Fruit fly (Drosophila melanogaster) whole organism, embryonic: ENCODE results near the gene slpr.

Source experiments
- Ada2b ChIP-seq: fragments of 200-800 bp; sonication (Bioruptor generic); IDR thresholded peaks from 2 replicates; pipeline ENCODE4 v1.3.6; 2022; ENCODE audit warnings: missing biosample characterization, missing genetic modification characterization
- Aef1 ChIP-seq: fragments of 200-800 bp; sonication (Bioruptor generic); IDR thresholded peaks from 3 replicates; pipeline ENCODE4 v1.3.6; 2022; ENCODE audit warnings: missing biosample characterization, missing genetic modification characterization
- Atf-2 ChIP-seq: fragments of 200-800 bp; sonication (Bioruptor generic); optimal IDR thresholded peaks from 2 replicates; lab custom pipeline; 2016; ENCODE audit warnings: missing biosample characterization, missing genetic modification characterization
- B-H1 ChIP-seq: fragments of 200-800 bp; sonication (Bioruptor generic); IDR thresholded peaks from 3 replicates; pipeline ENCODE4 v1.3.6; 2022; ENCODE audit warnings: missing biosample characterization, missing genetic modification characterization
- CG10274 ChIP-seq: fragments of 200-800 bp; sonication (Bioruptor generic); optimal IDR thresholded peaks from 3 replicates; lab custom pipeline; 2017; ENCODE audit warnings: missing biosample characterization, mild to moderate bottlenecking, missing genetic modification characterization
- CG10654 ChIP-seq: fragments of 200-800 bp; sonication (Bioruptor generic); optimal IDR thresholded peaks from 2 replicates; lab custom pipeline; 2016; ENCODE audit warnings: missing biosample characterization, missing genetic modification characterization
- CG12104 ChIP-seq: fragments of 200-800 bp; sonication (Bioruptor generic); optimal IDR thresholded peaks from 3 replicates; lab custom pipeline; 2016; ENCODE audit warnings: missing biosample characterization, missing genetic modification characterization
- CG12155 ChIP-seq: fragments of 200-800 bp; sonication (Bioruptor generic); optimal IDR thresholded peaks from 3 replicates; lab custom pipeline; 2016; ENCODE audit warnings: missing biosample characterization, missing genetic modification characterization
- CG13424 ChIP-seq: fragments of 200-800 bp; sonication (Bioruptor generic); optimal IDR thresholded peaks from 2 replicates; lab custom pipeline; 2019; ENCODE audit warnings: missing biosample characterization, mild to moderate bottlenecking, missing genetic modification characterization, moderate library complexity
- CG18476 ChIP-seq: fragments of 200-800 bp; sonication (Bioruptor generic); optimal IDR thresholded peaks from 2 replicates; lab custom pipeline; 2016; ENCODE audit warnings: missing biosample characterization, mild to moderate bottlenecking, missing genetic modification characterization
- CG18599 ChIP-seq: fragments of 200-800 bp; sonication (Bioruptor generic); optimal IDR thresholded peaks from 3 replicates; lab custom pipeline; 2017; ENCODE audit warnings: missing biosample characterization, missing genetic modification characterization, mild to moderate bottlenecking, moderate library complexity, missing genetic modification reagents
- CG2120 ChIP-seq: fragments of 200-800 bp; sonication (Bioruptor generic); optimal IDR thresholded peaks from 3 replicates; lab custom pipeline; 2016; ENCODE audit warnings: missing biosample characterization, missing genetic modification characterization
- CG2199 ChIP-seq: fragments of 200-800 bp; sonication (Bioruptor generic); IDR thresholded peaks from 3 replicates; pipeline ENCODE4 v1.3.6; 2022; ENCODE audit warnings: missing biosample characterization, missing genetic modification characterization
- CG2875 ChIP-seq: fragments of 200-800 bp; sonication (Bioruptor generic); optimal IDR thresholded peaks from 2 replicates; lab custom pipeline; 2017; ENCODE audit warnings: missing biosample characterization, mild to moderate bottlenecking, missing genetic modification characterization, missing genetic modification reagents
- CG34422 ChIP-seq: fragments of 200-800 bp; sonication (Bioruptor generic); IDR thresholded peaks from 3 replicates; pipeline ENCODE4 v1.3.6; 2022; ENCODE audit warnings: missing biosample characterization, missing genetic modification characterization
- CG3726 ChIP-seq: fragments of 200-800 bp; sonication (Bioruptor generic); IDR thresholded peaks from 3 replicates; pipeline ENCODE4, ENCODE4 v1.3.6; 2022; ENCODE audit warnings: missing biosample characterization, missing genetic modification characterization
- CG4360 ChIP-seq: fragments of 200-800 bp; sonication (Bioruptor generic); IDR thresholded peaks from 2 replicates; pipeline ENCODE4 v1.3.6; 2022; ENCODE audit warnings: missing biosample characterization, missing genetic modification characterization
- CG4854 ChIP-seq: fragments of 200-800 bp; sonication (Bioruptor generic); optimal IDR thresholded peaks from 2 replicates; lab custom pipeline; 2016; ENCODE audit warnings: missing biosample characterization, missing genetic modification characterization, inconsistent platforms
- CG5180 ChIP-seq: fragments of 200-800 bp; sonication (Bioruptor generic); optimal IDR thresholded peaks from 3 replicates; lab custom pipeline; 2017; ENCODE audit warnings: missing biosample characterization, missing genetic modification characterization, mild to moderate bottlenecking, moderate library complexity, missing genetic modification reagents
- CG6813 ChIP-seq: fragments of 200-800 bp; sonication (Bioruptor generic); optimal IDR thresholded peaks from 2 replicates; lab custom pipeline; 2017; ENCODE audit warnings: missing biosample characterization, missing genetic modification characterization, mild to moderate bottlenecking, moderate library complexity, missing genetic modification reagents
- CG7372 ChIP-seq: fragments of 200-800 bp; sonication (Bioruptor generic); IDR thresholded peaks from 2 replicates; pipeline ENCODE4 v1.3.6; 2022; ENCODE audit warnings: missing biosample characterization, missing genetic modification characterization
- CG8359 ChIP-seq: fragments of 200-800 bp; sonication (Bioruptor generic); optimal IDR thresholded peaks from 2 replicates; lab custom pipeline; 2017; ENCODE audit warnings: missing biosample characterization, mild to moderate bottlenecking, missing genetic modification characterization, borderline replicate concordance
- CG8765 ChIP-seq: fragments of 200-800 bp; sonication (Bioruptor generic); IDR thresholded peaks from 2 replicates; pipeline ENCODE4 v1.3.6; 2022; ENCODE audit warnings: missing biosample characterization, missing genetic modification characterization
- D ChIP-seq, 2 experiments: fragments of 200-800 bp in 1 of 2; fragments of >200 bp in 1 of 2; sonication (Bioruptor generic) in 1 of 2; optimal IDR thresholded peaks; 2 replicates in 1 of 2; 3 replicates in 1 of 2; lab custom pipeline; 2017; ENCODE audit warnings: mild to moderate bottlenecking in 1 of 2, missing biosample characterization in 1 of 2, missing genetic modification characterization in 1 of 2, missing genetic modification reagents in 1 of 2
- D19A ChIP-seq: fragments of 200-800 bp; optimal IDR thresholded peaks from 3 replicates; lab custom pipeline; 2019; ENCODE audit warnings: missing biosample characterization, mild to moderate bottlenecking, missing genetic modification characterization, moderate library complexity
- Dll ChIP-seq: fragments of 200-800 bp; sonication (Bioruptor generic); IDR thresholded peaks from 4 replicates; pipeline ENCODE4 v1.3.6; 2022; ENCODE audit warnings: missing biosample characterization, missing genetic modification characterization; ENCODE audit not compliant: partially characterized antibody
- Doc3 ChIP-seq: fragments of 200-800 bp; sonication (Bioruptor generic); IDR thresholded peaks from 3 replicates; pipeline ENCODE4 v1.3.6; 2022; ENCODE audit warnings: missing biosample characterization, missing genetic modification characterization; ENCODE audit not compliant: partially characterized antibody
- E2f1 ChIP-seq: fragments of 200-800 bp; sonication (Bioruptor generic); IDR thresholded peaks from 2 replicates; pipeline ENCODE4 v1.3.6; 2022; ENCODE audit warnings: missing biosample characterization, missing genetic modification characterization
- H2.0 ChIP-seq: fragments of 200-800 bp; sonication (Bioruptor generic); IDR thresholded peaks from 2 replicates; pipeline ENCODE4 v1.3.6; 2022; ENCODE audit warnings: missing biosample characterization, missing genetic modification characterization
- HmgZ ChIP-seq: fragments of 200-800 bp; sonication (Bioruptor generic); optimal IDR thresholded peaks from 2 replicates; lab custom pipeline; 2018; ENCODE audit warnings: missing biosample characterization, mild to moderate bottlenecking, missing genetic modification characterization
- Hmx ChIP-seq: fragments of 200-800 bp; sonication (Bioruptor generic); optimal IDR thresholded peaks from 2 replicates; lab custom pipeline; 2016; ENCODE audit warnings: missing biosample characterization, missing genetic modification characterization
- Lpt ChIP-seq: fragments of >200 bp; optimal IDR thresholded peaks from 2 replicates; lab custom pipeline; 2018; ENCODE audit warnings: missing biosample characterization, missing genetic modification characterization
- Mes4 ChIP-seq: fragments of 200-800 bp; sonication (Bioruptor generic); optimal IDR thresholded peaks from 2 replicates; lab custom pipeline; 2016; ENCODE audit warnings: missing biosample characterization, missing genetic modification characterization
- Ptx1 ChIP-seq: fragments of 200-800 bp; sonication (Bioruptor generic); IDR thresholded peaks from 2 replicates; pipeline ENCODE4 v1.3.6; 2022; ENCODE audit warnings: missing biosample characterization, missing genetic modification characterization
- Ravus ChIP-seq: fragments of 200-800 bp; sonication (Bioruptor generic); IDR thresholded peaks from 2 replicates; pipeline ENCODE4 v1.3.6; 2022; ENCODE audit warnings: missing biosample characterization, missing genetic modification characterization
- Six4 ChIP-seq: fragments of 200-800 bp; sonication (Bioruptor generic); optimal IDR thresholded peaks from 2 replicates; lab custom pipeline; 2016; ENCODE audit warnings: missing biosample characterization, missing genetic modification characterization
- br ChIP-seq: fragments of >200 bp; optimal IDR thresholded peaks from 2 replicates; lab custom pipeline; 2017
- cato ChIP-seq: fragments of 200-800 bp; sonication (Bioruptor generic); optimal IDR thresholded peaks from 2 replicates; lab custom pipeline; 2016; ENCODE audit warnings: missing biosample characterization, missing genetic modification characterization, borderline replicate concordance
- chm ChIP-seq: fragments of 200-800 bp; sonication (Bioruptor generic); IDR thresholded peaks from 2 replicates; pipeline ENCODE4 v1.3.6; 2022; ENCODE audit warnings: missing biosample characterization, missing genetic modification characterization
- chn ChIP-seq: fragments of 200-800 bp; sonication (Bioruptor generic); optimal IDR thresholded peaks from 2 replicates; lab custom pipeline; 2016; ENCODE audit warnings: missing biosample characterization, missing genetic modification characterization
- crol ChIP-seq: fragments of 200-800 bp; sonication (Bioruptor generic); IDR thresholded peaks from 2 replicates; pipeline ENCODE4 v1.3.6; 2022; ENCODE audit warnings: missing biosample characterization, missing genetic modification characterization
- dati ChIP-seq: fragments of 200-800 bp; sonication (Bioruptor generic); IDR thresholded peaks from 2 replicates; pipeline ENCODE4 v1.3.6; 2022; ENCODE audit warnings: missing biosample characterization, missing genetic modification characterization
- gcm2 ChIP-seq: fragments of 200-800 bp; sonication (Bioruptor generic); optimal IDR thresholded peaks from 2 replicates; lab custom pipeline; 2016; ENCODE audit warnings: missing biosample characterization, missing genetic modification characterization
- row ChIP-seq: fragments of 200-800 bp; sonication (Bioruptor generic); IDR thresholded peaks from 3 replicates; pipeline ENCODE4 v1.3.6; 2022; ENCODE audit warnings: missing biosample characterization, missing genetic modification characterization
- sisA ChIP-seq: fragments of 200-800 bp; sonication (Bioruptor generic); IDR thresholded peaks from 2 replicates; pipeline ENCODE4 v1.3.6; 2022; ENCODE audit warnings: missing biosample characterization, missing genetic modification characterization
- sr ChIP-seq: fragments of 200-800 bp; sonication (Bioruptor generic); IDR thresholded peaks from 3 replicates; pipeline ENCODE4 v1.3.6; 2022; ENCODE audit warnings: missing biosample characterization, missing genetic modification characterization
- unc-4 ChIP-seq: fragments of 200-800 bp; sonication (Bioruptor generic); IDR thresholded peaks from 2 replicates; pipeline ENCODE4 v1.3.6; 2022; ENCODE audit warnings: missing biosample characterization, missing genetic modification characterization; ENCODE audit not compliant: partially characterized antibody
- usp ChIP-seq: fragments of >200 bp; optimal IDR thresholded peaks from 2 replicates; lab custom pipeline; 2017; ENCODE audit warnings: missing biosample characterization, missing genetic modification characterization
- vvl ChIP-seq: fragments of 200-800 bp; sonication (Bioruptor generic); IDR thresholded peaks from 2 replicates; pipeline ENCODE4 v1.3.6; 2022; ENCODE audit warnings: missing biosample characterization, missing genetic modification characterization
- zen2 ChIP-seq: fragments of 200-800 bp; sonication (Bioruptor generic); IDR thresholded peaks from 3 replicates; pipeline ENCODE4 v1.3.6; 2022; ENCODE audit warnings: missing biosample characterization, missing genetic modification characterization; ENCODE audit not compliant: partially characterized antibody

The slpr gene

dm6 chrX:8131693-8132313 lies 45.2 kb downstream of the slpr start, which contains the start of gene CG10958 (continued):
- TF ChIP-seq unc-4 (no peak), CG4854 (GFP tag; lab: Kevin White, UChicago) (peak; percentile 8), D (optimal IDR thresholded peaks at IDR 0.05; lab: Kevin White, UChicago) (no peak), D (GFP tag; optimal IDR thresholded peaks at IDR 0.05; lab: Kevin White, UChicago) (peak; percentile 16), E2f1 (GFP tag; lab: Robert Waterston, UW) (no peak), br (lab: Kevin White, UChicago) (no peak), CG3726 (no peak), vvl (GFP tag; lab: Robert Waterston, UW) (peak; percentile 64; the same call in 1 of the 2 replicates), CG5180 (GFP tag; lab: Kevin White, UChicago) (peak; percentile 34), CG8359 (GFP tag; lab: Kevin White, UChicago) (no peak), CG2120 (GFP tag; lab: Kevin White, UChicago) (peak; percentile 83), CG6813 (no peak), zen2 (GFP tag; lab: Robert Waterston, UW) (no peak), Doc3 (GFP tag; lab: Robert Waterston, UW) (peak; percentile 14; the same call in 1 of the 3 replicates), Hmx (GFP tag; lab: Kevin White, UChicago) (no peak), CG34422 (GFP tag; lab: Robert Waterston, UW) (peak; percentile 42; the same call in 1 of the 3 replicates), CG12104 (GFP tag; lab: Kevin White, UChicago) (no peak), gcm2 (GFP tag; lab: Kevin White, UChicago) (no peak), Ptx1 (GFP tag; lab: Robert Waterston, UW) (peak; percentile 73), dati (GFP tag; lab: Robert Waterston, UW) (no peak), CG18476 (peak; percentile 32), CG7372 (GFP tag; lab: Robert Waterston, UW) (no peak), B-H1 (GFP tag; lab: Robert Waterston, UW) (peak; percentile 30; the same call in 1 of the 3 replicates), CG13424 (tag; lab: Kevin White, UChicago) (peak; percentile 47), CG18599 (GFP tag; lab: Kevin White, UChicago) (peak; percentile 76), crol (GFP tag; lab: Robert Waterston, UW) (no peak), row (GFP tag; lab: Robert Waterston, UW) (peak; percentile 82), Dll (GFP tag; lab: Robert Waterston, UW) (peak; percentile 55; the same call in 3 of the 4 replicates), CG2199 (no peak), CG4360 (GFP tag; lab: Robert Waterston, UW) (no peak), Ada2b (peak; percentile 47), HmgZ (tag; lab: Kevin White, UChicago) (peak; percentile 39), Ravus (GFP tag; lab: Robert Waterston, UW) (no peak), H2.0 (GFP tag; lab: Robert Waterston, UW) (0 out of 2 replicates have a peak, but pooled peaks have one; percentile 7), CG12155 (peak; percentile 63), Mes4 (GFP tag; lab: Kevin White, UChicago) (no peak), chn (GFP tag; lab: Kevin White, UChicago) (peak; percentile 26), Lpt (GFP tag; lab: Kevin White, UChicago) (no peak), D19A (tag; lab: Kevin White, UChicago) (peak; percentile 1), Atf-2 (no peak), Aef1 (GFP tag; lab: Robert Waterston, UW) (0 out of 3 replicates have a peak, but pooled peaks have one; percentile 33), cato (peak; percentile 11), CG10274 (GFP tag; lab: Kevin White, UChicago) (no peak), CG8765 (GFP tag; lab: Robert Waterston, UW) (0 out of 2 replicates have a peak, but pooled peaks have one; percentile 16), chm (GFP tag; lab: Robert Waterston, UW) (no peak), usp (GFP tag; lab: Kevin White, UChicago) (no peak), sisA (peak; percentile 52), sr (GFP tag; lab: Robert Waterston, UW) (no peak), CG2875 (peak; percentile 6), Six4 (GFP tag; lab: Kevin White, UChicago) (peak; percentile 63), CG10654 (GFP tag; lab: Kevin White, UChicago) (peak; percentile 54)
